Fruit fly (Drosophila melanogaster) whole organism, embryonic: ENCODE results near the gene mRpL46.

Experiments
- CG11696 ChIP-seq: fragments of 200-800 bp; sonication (Bioruptor generic); IDR thresholded peaks from 2 replicates; pipeline ENCODE4 v1.3.6; 2022; ENCODE audit warnings: missing biosample characterization, missing genetic modification characterization
- CG16863 ChIP-seq: fragments of 200-800 bp; sonication (Bioruptor generic); optimal IDR thresholded peaks from 3 replicates; lab custom pipeline; 2016; ENCODE audit warnings: missing biosample characterization, missing genetic modification characterization
- Hmr ChIP-seq: fragments of 200-800 bp; sonication (Bioruptor generic); optimal IDR thresholded peaks from 3 replicates; lab custom pipeline; 2017; ENCODE audit warnings: mild to moderate bottlenecking, missing biosample characterization, missing genetic modification reagents, missing genetic modification characterization
- en ChIP-seq: fragments of 200-800 bp; sonication (Bioruptor generic); optimal IDR thresholded peaks from 2 replicates; lab custom pipeline; 2016; ENCODE audit warnings: missing biosample characterization, missing genetic modification characterization

dm6 chr3L:1730160-1730595 is 47.1 kb upstream of the mRpL46 start:
- TF ChIP-seq en (GFP tag; lab: Kevin White, UChicago): no peak
- no peak for TF ChIP-seq CG16863
- no peak for TF ChIP-seq CG11696
- TF ChIP-seq Hmr (GFP tag; lab: Kevin White, UChicago): no peak
